Fruit fly (Drosophila melanogaster) whole organism, embryonic: Measurements from ENCODE around the gene ver.

Source experiments
- CG12942 ChIP-seq: fragments of 200-800 bp; sonication (Bioruptor generic); optimal IDR thresholded peaks from 3 replicates; lab custom pipeline; 2016; ENCODE audit warnings: missing biosample characterization, missing genetic modification characterization
- CG16815 ChIP-seq: fragments of 200-800 bp; sonication (Bioruptor generic); optimal IDR thresholded peaks from 3 replicates; lab custom pipeline; 2017; ENCODE audit warnings: missing biosample characterization, mild to moderate bottlenecking, missing genetic modification characterization
- HLH3B ChIP-seq: fragments of 200-800 bp; sonication (Bioruptor generic); IDR thresholded peaks from 2 replicates; pipeline ENCODE4 v1.3.6; 2022; ENCODE audit warnings: missing biosample characterization, missing genetic modification characterization
- NC2β ChIP-seq: fragments of 200-800 bp; sonication (Bioruptor generic); optimal IDR thresholded peaks from 2 replicates; lab custom pipeline; 2016; ENCODE audit warnings: missing biosample characterization, missing genetic modification characterization
- gcm2 ChIP-seq: fragments of 200-800 bp; sonication (Bioruptor generic); optimal IDR thresholded peaks from 2 replicates; lab custom pipeline; 2016; ENCODE audit warnings: missing biosample characterization, missing genetic modification characterization
- h ChIP-seq: fragments of >200 bp; optimal IDR thresholded peaks from 2 replicates; lab custom pipeline; 2017
- lab ChIP-seq: fragments of 200-800 bp; sonication (Bioruptor generic); optimal IDR thresholded peaks from 3 replicates; lab custom pipeline; 2017; ENCODE audit warnings: missing biosample characterization, missing genetic modification characterization, mild to moderate bottlenecking, moderate library complexity, missing genetic modification reagents
- lilli ChIP-seq: fragments of 200-800 bp; sonication (Bioruptor generic); optimal IDR thresholded peaks from 3 replicates; lab custom pipeline; 2016; ENCODE audit warnings: missing biosample characterization, missing genetic modification characterization
- ro ChIP-seq: fragments of 200-800 bp; sonication (Bioruptor generic); IDR thresholded peaks from 2 replicates; pipeline ENCODE4 v1.3.6; 2022; ENCODE audit warnings: missing biosample characterization, missing genetic modification characterization

dm6 chr3L:12495312-12495725 is 28.5 kb upstream of the ver start:
- TF ChIP-seq ro (no peak), lab (peak; percentile 53), CG12942 (GFP tag; lab: Kevin White, UChicago) (no peak), h (lab: Kevin White, UChicago) (no peak), lilli (GFP tag; lab: Kevin White, UChicago) (peak; percentile 53), gcm2 (GFP tag; lab: Kevin White, UChicago) (no peak), CG16815 (peak; percentile 11), HLH3B (GFP tag; lab: Robert Waterston, UW) (no peak), NC2β (GFP tag; lab: Kevin White, UChicago) (no peak)
